Worm (Caenorhabditis elegans) whole organism, mixed stage, embryonic: ENCODE data around the gene gar-2.

ENCODE experiments used
- bed-3 ChIP-seq: fragments of 200-800 bp; sonication (Bioruptor generic); optimal IDR thresholded peaks from 3 replicates; lab custom pipeline; 2018; ENCODE audit warnings: mild to moderate bottlenecking, missing genetic modification characterization, moderate library complexity, missing compliant biosample characterization
- blmp-1 ChIP-seq: fragments of 150-350 bp; optimal IDR thresholded peaks from 2 replicates; lab custom pipeline; 2014; ENCODE audit warnings: missing biosample characterization, missing genetic modification characterization
- ceh-39 ChIP-seq: fragments of 150-350 bp; optimal IDR thresholded peaks from 2 replicates; lab custom pipeline; 2014; ENCODE audit warnings: missing biosample characterization, missing genetic modification characterization
- ceh-43 ChIP-seq: fragments of 200-800 bp; sonication (Bioruptor generic); optimal IDR thresholded peaks from 2 replicates; lab custom pipeline; 2018; ENCODE audit warnings: mild to moderate bottlenecking, missing genetic modification characterization, moderate library complexity, missing compliant biosample characterization
- ces-1 ChIP-seq: fragments of 150-350 bp; optimal IDR thresholded peaks from 2 replicates; lab custom pipeline; 2014; ENCODE audit warnings: missing biosample characterization, missing genetic modification reagents, missing genetic modification characterization
- cnd-1 ChIP-seq: fragments of 200-800 bp; sonication (Bioruptor generic); optimal IDR thresholded peaks from 2 replicates; lab custom pipeline; 2018; ENCODE audit warnings: mild to moderate bottlenecking, missing genetic modification characterization, missing compliant biosample characterization
- drap-1 ChIP-seq: fragments of 200-800 bp; sonication (Bioruptor generic); optimal IDR thresholded peaks from 3 replicates; lab custom pipeline; 2018; ENCODE audit warnings: mild to moderate bottlenecking, missing genetic modification characterization, missing compliant biosample characterization
- elt-3 ChIP-seq: fragments of 150-350 bp; optimal IDR thresholded peaks from 2 replicates; lab custom pipeline; 2014; ENCODE audit warnings: missing biosample characterization, missing genetic modification characterization
- flh-1 ChIP-seq: fragments of 200-800 bp; sonication (Bioruptor generic); optimal IDR thresholded peaks from 2 replicates; lab custom pipeline; 2018; ENCODE audit warnings: mild to moderate bottlenecking, missing genetic modification characterization, moderate library complexity, missing compliant biosample characterization
- ham-2 ChIP-seq: fragments of 200-800 bp; sonication (Bioruptor generic); optimal IDR thresholded peaks from 2 replicates; lab custom pipeline; 2018; ENCODE audit warnings: mild to moderate bottlenecking, missing genetic modification characterization, missing compliant biosample characterization
- hlh-1 ChIP-seq: fragments of 150-350 bp; optimal IDR thresholded peaks from 2 replicates; lab custom pipeline; 2014; ENCODE audit warnings: missing biosample characterization, missing genetic modification reagents, missing genetic modification characterization
- lin-13 ChIP-seq: fragments of 150-350 bp; optimal IDR thresholded peaks from 2 replicates; lab custom pipeline; 2014; ENCODE audit warnings: missing biosample characterization, missing genetic modification characterization
- lin-32 ChIP-seq: fragments of 200-800 bp; sonication (Bioruptor generic); optimal IDR thresholded peaks from 2 replicates; lab custom pipeline; 2018; ENCODE audit warnings: mild to moderate bottlenecking, missing genetic modification characterization, missing compliant biosample characterization
- lsy-2 ChIP-seq: fragments of 150-350 bp; optimal IDR thresholded peaks from 2 replicates; lab custom pipeline; 2014; ENCODE audit warnings: missing biosample characterization, missing genetic modification characterization
- mab-5 ChIP-seq: fragments of 150-350 bp; optimal IDR thresholded peaks from 2 replicates; lab custom pipeline; 2014; ENCODE audit warnings: missing biosample characterization, missing genetic modification characterization
- mep-1 ChIP-seq: fragments of 150-350 bp; optimal IDR thresholded peaks from 2 replicates; lab custom pipeline; 2017; ENCODE audit warnings: missing biosample characterization, missing genetic modification reagents, missing genetic modification characterization, inconsistent platforms
- mls-2 ChIP-seq: sonication (generic microtip); optimal IDR thresholded peaks from 2 replicates; lab custom pipeline; 2016; ENCODE audit warnings: mild to moderate bottlenecking, missing genetic modification characterization, moderate library complexity, missing compliant biosample characterization
- nhr-12 ChIP-seq: fragments of 150-350 bp; optimal IDR thresholded peaks from 2 replicates; lab custom pipeline; 2014; ENCODE audit warnings: missing biosample characterization, missing genetic modification characterization
- nhr-2 ChIP-seq: fragments of 150-350 bp; optimal IDR thresholded peaks from 2 replicates; lab custom pipeline; 2014; ENCODE audit warnings: missing biosample characterization, missing genetic modification characterization
- nhr-237 ChIP-seq: fragments of 150-350 bp; optimal IDR thresholded peaks from 2 replicates; lab custom pipeline; 2014; ENCODE audit warnings: missing biosample characterization, missing genetic modification characterization
- nhr-28 ChIP-seq: fragments of 150-350 bp; optimal IDR thresholded peaks from 2 replicates; lab custom pipeline; 2014; ENCODE audit warnings: missing biosample characterization, missing genetic modification characterization
- nhr-76 ChIP-seq: sonication (generic microtip); optimal IDR thresholded peaks from 2 replicates; lab custom pipeline; 2017; ENCODE audit warnings: missing biosample characterization, missing genetic modification characterization
- pha-4 ChIP-seq: fragments of 150-350 bp; optimal IDR thresholded peaks from 2 replicates; lab custom pipeline; 2018; ENCODE audit warnings: missing biosample characterization, missing genetic modification reagents, missing genetic modification characterization
- sem-2 ChIP-seq: fragments of 200-800 bp; sonication (Bioruptor generic); optimal IDR thresholded peaks from 2 replicates; lab custom pipeline; 2018; ENCODE audit warnings: mild to moderate bottlenecking, missing genetic modification characterization, missing compliant biosample characterization
- snpc-4 ChIP-seq: fragments of 150-350 bp; optimal IDR thresholded peaks from 2 replicates; lab custom pipeline; 2014; ENCODE audit warnings: missing biosample characterization, missing genetic modification characterization
- sptf-1 ChIP-seq: sonication (generic microtip); optimal IDR thresholded peaks from 2 replicates; lab custom pipeline; 2017; ENCODE audit warnings: mild to moderate bottlenecking, missing genetic modification characterization, moderate library complexity, missing compliant biosample characterization
- tbx-8 ChIP-seq: fragments of 200-800 bp; sonication (Bioruptor generic); optimal IDR thresholded peaks from 2 replicates; lab custom pipeline; 2018; ENCODE audit warnings: mild to moderate bottlenecking, missing genetic modification characterization, moderate library complexity, missing compliant biosample characterization
- unc-120 ChIP-seq: sonication (generic microtip); optimal IDR thresholded peaks from 2 replicates; lab custom pipeline; 2017; ENCODE audit warnings: missing genetic modification characterization, missing compliant biosample characterization; ENCODE audit not compliant: poor library complexity, severe bottlenecking
- unc-39 ChIP-seq: fragments of 150-350 bp; optimal IDR thresholded peaks from 2 replicates; lab custom pipeline; 2014; ENCODE audit warnings: missing biosample characterization, missing genetic modification characterization
- unc-62 ChIP-seq: fragments of 150-350 bp; optimal IDR thresholded peaks from 2 replicates; lab custom pipeline; 2014; ENCODE audit warnings: missing biosample characterization, missing genetic modification reagents, missing genetic modification characterization

Gene gar-2

DNA sequence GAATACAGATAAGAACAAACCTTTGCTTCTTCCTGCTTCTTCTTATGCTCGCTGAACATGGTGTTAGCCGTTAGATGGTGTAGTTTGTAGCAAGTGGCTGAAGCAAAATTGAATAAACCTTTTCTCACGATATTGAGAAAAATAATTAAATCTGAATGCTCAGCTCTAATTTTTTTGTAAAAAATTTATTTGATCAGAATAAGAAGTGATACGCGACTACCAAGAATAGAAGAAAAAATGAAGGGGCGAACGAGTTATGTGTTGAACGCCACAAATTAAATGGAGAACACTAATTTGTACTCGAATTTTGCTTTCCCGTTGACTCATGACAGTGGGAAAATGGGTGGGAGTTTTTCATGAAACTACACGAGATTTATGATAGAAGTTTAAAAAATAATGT, 34.1 kb downstream of the gar-2 start, which contains the start of gene C56G2.9:
TSS of gene C56G2.9 (minus strand) at position 101 of the 400 bp plus-strand sequence.
- TF ChIP-seq flh-1 (GFP tag; lab: Kevin White, UChicago): no peak
- no peak for TF ChIP-seq snpc-4 (tag; lab: Kevin White, UChicago)
- no peak for TF ChIP-seq sptf-1 (tag; lab: Kevin White, UChicago)
- no peak for TF ChIP-seq unc-39
- TF ChIP-seq ceh-39: no peak
- no peak for TF ChIP-seq elt-3 (tag; lab: Kevin White, UChicago)
- no peak for TF ChIP-seq blmp-1 (tag; lab: Kevin White, UChicago)
- no peak for TF ChIP-seq lin-13
- TF ChIP-seq drap-1 (GFP tag; lab: Kevin White, UChicago): no peak
- no peak for TF ChIP-seq nhr-76 (tag; lab: Kevin White, UChicago)
- TF ChIP-seq, all 35 proteins: peak for 0

DNA sequence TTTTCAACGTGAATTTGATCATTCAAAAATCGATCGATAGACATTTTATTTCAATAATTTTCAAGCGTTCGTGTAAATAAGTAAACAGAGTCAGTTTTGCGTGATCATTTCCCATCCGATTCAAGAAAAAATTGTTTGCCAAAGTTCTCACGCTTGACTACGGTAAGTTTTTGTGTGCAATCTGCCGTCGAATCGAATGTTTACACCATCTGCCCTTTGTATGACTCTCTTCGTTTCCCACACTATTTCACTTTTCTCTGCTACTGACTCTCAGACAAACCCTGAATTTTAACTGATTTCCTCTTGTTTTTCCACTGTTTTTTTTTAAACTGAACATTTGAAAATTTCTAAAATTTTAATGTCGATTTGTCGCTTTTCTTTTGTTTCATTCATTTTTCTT, 35.6 kb downstream of the gar-2 start:
- TF ChIP-seq lin-13: peak; percentile 63
- TF ChIP-seq hlh-1 (tag; lab: Kevin White, UChicago): peak; percentile 55
- peak; percentile 20 for TF ChIP-seq mab-5
- TF ChIP-seq sptf-1 (tag; lab: Kevin White, UChicago): peak; percentile 61
- peak; percentile 54 for TF ChIP-seq ces-1 (GFP tag; lab: Kevin White, UChicago)
- TF ChIP-seq nhr-2 (tag; lab: Kevin White, UChicago): no peak
- TF ChIP-seq elt-3 (tag; lab: Kevin White, UChicago): peak; percentile 18
- TF ChIP-seq nhr-76 (tag; lab: Kevin White, UChicago): no peak
- peak; percentile 32 for TF ChIP-seq unc-120 (tag; lab: Kevin White, UChicago)
- peak; percentile 71 for TF ChIP-seq cnd-1 (tag; lab: Kevin White, UChicago)
- TF ChIP-seq pha-4 (tag; lab: Kevin White, UChicago): peak; percentile 70
- TF ChIP-seq mep-1 (tag; lab: Kevin White, UChicago): peak; percentile 84
- peak; percentile 56 for TF ChIP-seq ceh-39
- TF ChIP-seq nhr-237 (tag; lab: Kevin White, UChicago): peak; percentile 81
- no peak for TF ChIP-seq tbx-8 (GFP tag; lab: Kevin White, UChicago)
- TF ChIP-seq flh-1 (GFP tag; lab: Kevin White, UChicago): no peak
- TF ChIP-seq drap-1 (GFP tag; lab: Kevin White, UChicago): peak; percentile 52
- peak; percentile 96 for TF ChIP-seq lsy-2 (tag; lab: Kevin White, UChicago)

DNA sequence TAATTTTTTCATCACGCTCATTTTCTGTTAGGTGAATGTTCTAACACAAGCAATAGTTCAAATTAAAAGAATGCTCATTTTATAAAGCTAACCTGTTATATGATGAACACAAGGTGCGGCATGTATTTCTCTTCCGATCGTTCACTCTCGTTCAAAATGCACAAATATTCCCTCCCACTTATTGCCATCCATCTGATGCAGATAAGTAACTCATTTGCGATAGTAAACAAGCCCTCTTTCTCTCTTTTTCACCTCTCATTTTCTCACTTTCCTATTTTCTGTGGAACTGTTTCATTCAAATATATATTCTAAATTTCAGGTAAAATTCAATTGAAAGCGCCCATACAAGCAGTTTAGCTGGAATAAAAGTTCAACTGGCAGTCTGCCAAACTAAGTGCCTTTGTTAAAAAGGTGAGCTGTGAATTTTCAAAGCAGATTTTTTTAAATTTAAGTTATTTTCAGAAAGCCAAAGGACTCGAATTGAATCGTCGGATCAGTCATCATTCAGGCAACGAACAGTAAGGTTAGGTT, 36.9 kb downstream of the gar-2 start, which contains the start of the genes trmt-10C.2 and C56G2.22:
TSS of gene trmt-10C.2 (plus strand) at position 314 of the 531 bp plus-strand sequence.
TSS of gene C56G2.22 (plus strand) at position 481 of the 531 bp plus-strand sequence.
- TF ChIP-seq nhr-12 (tag; lab: Kevin White, UChicago): no peak
- no peak for TF ChIP-seq hlh-1 (tag; lab: Kevin White, UChicago)
- peak; percentile 41 for TF ChIP-seq pha-4 (tag; lab: Kevin White, UChicago)
- no peak for TF ChIP-seq ces-1 (GFP tag; lab: Kevin White, UChicago)

DNA sequence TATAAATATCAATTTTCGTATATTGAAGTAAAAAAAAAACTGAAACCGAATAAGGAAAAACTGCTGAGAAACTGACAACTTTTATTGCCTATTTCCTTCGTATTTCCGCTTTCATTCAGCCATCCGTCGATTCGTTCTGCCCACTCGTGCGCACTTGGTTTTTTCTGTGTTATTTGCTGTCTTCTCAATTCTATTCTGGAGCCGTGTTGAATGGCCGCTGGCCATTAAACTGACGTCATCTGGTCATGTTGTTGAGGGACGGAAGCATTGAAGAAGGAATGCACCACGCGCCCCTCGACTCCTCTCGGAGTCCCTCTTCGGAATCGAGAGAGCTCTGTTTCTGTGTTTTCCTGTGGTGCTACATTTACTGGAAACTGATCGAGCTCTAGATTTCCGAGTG, 39.4 kb downstream of the gar-2 start:
- TF ChIP-seq ceh-39 (no peak), snpc-4 (tag; lab: Kevin White, UChicago) (no peak), ces-1 (GFP tag; lab: Kevin White, UChicago) (no peak), nhr-12 (tag; lab: Kevin White, UChicago) (no peak), ceh-43 (GFP tag; lab: Kevin White, UChicago) (no peak), unc-62 (GFP tag; lab: Kevin White, UChicago) (no peak), mep-1 (tag; lab: Kevin White, UChicago) (no peak), ham-2 (GFP tag; lab: Kevin White, UChicago) (no peak), nhr-76 (tag; lab: Kevin White, UChicago) (no peak), unc-120 (tag; lab: Kevin White, UChicago) (no peak), mls-2 (tag; lab: Kevin White, UChicago) (no peak), bed-3 (GFP tag; lab: Kevin White, UChicago) (no peak), blmp-1 (tag; lab: Kevin White, UChicago) (no peak), tbx-8 (GFP tag; lab: Kevin White, UChicago) (no peak), nhr-28 (tag; lab: Kevin White, UChicago) (no peak), hlh-1 (tag; lab: Kevin White, UChicago) (no peak), cnd-1 (tag; lab: Kevin White, UChicago) (no peak), sem-2 (GFP tag; lab: Kevin White, UChicago) (no peak), lin-32 (GFP tag; lab: Kevin White, UChicago) (no peak)
